Worm (Caenorhabditis elegans): ENCODE measurements around the gene txt-13.
A peak's percentile ranks its signal among the peaks of the same experiment; 100 is the strongest.

The txt-13 gene

ce11 chrII:10557206-10557574 is 13.2 kb upstream of the txt-13 start (continued):
- TF ChIP-seq ceh-82 (tag; optimal IDR thresholded peaks at IDR 0.05) (no peak), skn-1 (tag; optimal IDR thresholded peaks at IDR 0.05) (peak; percentile 73), lin-14 (GFP tag; optimal IDR thresholded peaks at IDR 0.05) (peak; percentile 79), swsn-7 (tag; optimal IDR thresholded peaks at IDR 0.05) (peak; percentile 37), unc-98 (GFP tag; IDR thresholded peaks at IDR 0.05) (no peak), fkh-8 (tag; optimal IDR thresholded peaks at IDR 0.05) (peak; percentile 8), ztf-4 (tag; optimal IDR thresholded peaks at IDR 0.05) (peak; percentile 21), nhr-90 (tag; optimal IDR thresholded peaks at IDR 0.05; ENCODE audit: poor library complexity) (peak; percentile 72), ama-1 (optimal IDR thresholded peaks at IDR 0.05) (peak; percentile 67), irx-1 (tag; optimal IDR thresholded peaks at IDR 0.05) (peak; percentile 53), lin-39 (tag; optimal IDR thresholded peaks at IDR 0.05) (no peak), dpl-1 (GFP tag; optimal IDR thresholded peaks at IDR 0.05) (peak; percentile 23 to 29 (median 28))

ce11 chrII:10558345-10558744 is 12.1 kb upstream of the txt-13 start:
- no peak for TF ChIP-seq fkh-4 (tag; optimal IDR thresholded peaks at IDR 0.05; ENCODE audit: borderline replicate concordance)
- TF ChIP-seq Y116A8C.19 (tag; optimal IDR thresholded peaks at IDR 0.05; ENCODE audit: borderline replicate concordance): no peak
- TF ChIP-seq pqm-1 (tag; optimal IDR thresholded peaks at IDR 0.05): no peak
- TF ChIP-seq lir-3 (tag; optimal IDR thresholded peaks at IDR 0.05; ENCODE audit: poor library complexity): peak; percentile 45
- no peak for TF ChIP-seq fos-1 (tag; optimal IDR thresholded peaks at IDR 0.05)
- TF ChIP-seq sup-37 (GFP tag; optimal IDR thresholded peaks at IDR 0.05): no peak
- peak; percentile 61 for TF ChIP-seq lin-14 (GFP tag; optimal IDR thresholded peaks at IDR 0.05)
- TF ChIP-seq ceh-63 (GFP tag; optimal IDR thresholded peaks at IDR 0.05): no peak
- peak in 1 of 2 experiments; percentile 3 for TF ChIP-seq efl-1 (optimal IDR thresholded peaks at IDR 0.05)
- peak in 1 of 2 experiments; percentile 89 for TF ChIP-seq efl-1 (GFP tag; optimal IDR thresholded peaks at IDR 0.05 in 1 of 2)
- no peak for TF ChIP-seq sox-4 (tag; optimal IDR thresholded peaks at IDR 0.05)
- no peak for TF ChIP-seq mab-9 (GFP tag; IDR thresholded peaks at IDR 0.05)
- TF ChIP-seq nhr-84 (tag; optimal IDR thresholded peaks at IDR 0.05): no peak
- TF ChIP-seq C34B4.2 (tag; optimal IDR thresholded peaks at IDR 0.05): no peak
- no peak for TF ChIP-seq nhr-76 (tag; optimal IDR thresholded peaks at IDR 0.05)
- no peak for TF ChIP-seq alr-1 (tag; optimal IDR thresholded peaks at IDR 0.05; ENCODE audit: borderline replicate concordance)
- no peak for TF ChIP-seq unc-98 (GFP tag; IDR thresholded peaks at IDR 0.05)
- TF ChIP-seq hpl-2 (GFP tag; optimal IDR thresholded peaks at IDR 0.05): no peak
- TF ChIP-seq unc-86 (tag; optimal IDR thresholded peaks at IDR 0.05): no peak
- no peak for TF ChIP-seq nhr-90 (tag; optimal IDR thresholded peaks at IDR 0.05; ENCODE audit: poor library complexity)
- TF ChIP-seq ceh-90 (tag; optimal IDR thresholded peaks at IDR 0.05): no peak
- TF ChIP-seq elt-2 (tag; optimal IDR thresholded peaks at IDR 0.05): no peak
- TF ChIP-seq hlh-17 (GFP tag; optimal IDR thresholded peaks at IDR 0.05; ENCODE audit: borderline replicate concordance): no peak
- no peak for TF ChIP-seq efl-3 (GFP tag; optimal IDR thresholded peaks at IDR 0.05)
- no peak for TF ChIP-seq zip-4 (GFP tag; optimal IDR thresholded peaks at IDR 0.05)
- TF ChIP-seq lin-35 (GFP tag; optimal IDR thresholded peaks at IDR 0.05): no peak
- peak in 1 of 3 experiments; percentile 2 for TF ChIP-seq dpl-1 (GFP tag; optimal IDR thresholded peaks at IDR 0.05)
- no peak for TF ChIP-seq ces-1 (GFP tag; optimal IDR thresholded peaks at IDR 0.05)
- no peak for TF ChIP-seq jun-1 (tag; optimal IDR thresholded peaks at IDR 0.05)
- TF ChIP-seq nhr-19 (GFP tag; conservative IDR thresholded peaks at IDR 0.05): peak; percentile 34; the same call in 1 of the 2 replicates
- TF ChIP-seq unc-62 (GFP tag; optimal IDR thresholded peaks at IDR 0.05): no peak
- no peak for TF ChIP-seq egl-13 (tag; optimal IDR thresholded peaks at IDR 0.05)
- TF ChIP-seq nhr-28 (tag; optimal IDR thresholded peaks at IDR 0.05): no peak
- peak; percentile 14 for TF ChIP-seq ztf-4 (tag; optimal IDR thresholded peaks at IDR 0.05)
- no peak for TF ChIP-seq snu-23 (GFP tag; optimal IDR thresholded peaks at IDR 0.05)
- no peak for TF ChIP-seq isw-1 (GFP tag; IDR thresholded peaks at IDR 0.05)
- no peak for TF ChIP-seq F16B12.6 (tag; optimal IDR thresholded peaks at IDR 0.05)
- peak; percentile 65 for TF ChIP-seq unc-130 (tag; optimal IDR thresholded peaks at IDR 0.05)
- TF ChIP-seq fkh-10 (GFP tag; optimal IDR thresholded peaks at IDR 0.05): no peak
- TF ChIP-seq xbp-1 (tag; optimal IDR thresholded peaks at IDR 0.05): no peak
- TF ChIP-seq ceh-82 (tag; optimal IDR thresholded peaks at IDR 0.05): no peak
- no peak for TF ChIP-seq aha-1 (tag; optimal IDR thresholded peaks at IDR 0.05)
- TF ChIP-seq nhr-11 (tag; optimal IDR thresholded peaks at IDR 0.05): peak; percentile 1
- TF ChIP-seq tlp-1 (tag; optimal IDR thresholded peaks at IDR 0.05): no peak
- TF ChIP-seq swsn-7 (tag; optimal IDR thresholded peaks at IDR 0.05): no peak
- TF ChIP-seq lin-13 (GFP tag; optimal IDR thresholded peaks at IDR 0.05): no peak
